Worm (Caenorhabditis elegans): ENCODE measurements around the gene aakb-1.

The aakb-1 gene

DNA sequence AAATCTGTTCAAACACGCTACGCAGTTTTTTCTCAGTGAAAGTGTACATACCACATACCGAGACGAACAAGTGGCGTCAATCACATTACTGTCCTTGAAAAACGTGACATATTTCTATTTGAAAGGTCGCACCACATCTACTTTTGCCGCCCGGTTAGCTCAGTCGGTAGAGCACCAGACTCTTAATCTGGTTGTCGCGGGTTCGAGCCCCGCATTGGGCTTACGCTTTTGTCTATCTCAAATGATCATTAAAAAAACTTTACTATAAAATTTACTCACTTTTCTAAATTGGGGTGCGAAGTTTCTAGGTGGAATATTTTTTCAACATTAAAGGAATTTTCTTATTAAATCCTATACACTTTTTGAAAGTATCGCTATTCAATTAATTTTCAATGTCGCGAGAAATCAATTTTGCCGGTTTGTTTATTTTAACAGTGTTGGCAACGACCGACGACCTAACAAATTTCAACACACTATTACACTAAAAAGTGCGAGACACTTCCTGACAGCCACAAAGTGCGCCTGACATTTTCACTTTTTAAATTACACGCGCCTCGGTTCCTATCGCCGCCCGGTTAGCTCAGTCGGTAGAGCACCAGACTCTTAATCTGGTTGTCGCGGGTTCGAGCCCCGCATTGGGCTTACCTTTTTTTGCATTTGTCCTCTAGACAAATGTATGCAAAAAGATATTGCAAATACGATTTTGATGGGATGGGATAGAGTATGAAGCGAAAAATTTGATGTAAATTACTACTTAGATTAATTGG is 25.2 kb upstream of the aakb-1 start (continued):
- TF ChIP-seq F10B5.3 (tag; optimal IDR thresholded peaks at IDR 0.05) (no peak), php-3 (GFP tag; IDR thresholded peaks at IDR 0.05) (peak; percentile 63), madf-5 (GFP tag; IDR thresholded peaks at IDR 0.05) (0 out of 4 replicates have a peak, but pooled peaks have one; percentile 45 to 80), pha-4 (GFP tag; IDR thresholded peaks at IDR 0.05) (peak; percentile 57; the same call in 1 of the 2 replicates), pha-4 (tag; optimal IDR thresholded peaks at IDR 0.05) (no peak), ceh-82 (tag; optimal IDR thresholded peaks at IDR 0.05) (no peak), Y75B8A.6 (GFP tag; IDR thresholded peaks at IDR 0.05) (no peak), Y5F2A.4 (GFP tag; optimal IDR thresholded peaks at IDR 0.05) (no peak), mxl-3 (GFP tag; optimal IDR thresholded peaks at IDR 0.05) (no peak), snpc-4 (tag; optimal IDR thresholded peaks at IDR 0.05) (no peak), spr-3 (GFP tag; optimal IDR thresholded peaks at IDR 0.05) (peak; percentile 2), F37D6.2 (tag; optimal IDR thresholded peaks at IDR 0.05) (no peak), nhr-25 (tag; optimal IDR thresholded peaks at IDR 0.05; ENCODE audit: borderline replicate concordance, insufficient read depth) (peak; percentile 44), hlh-30 (tag; optimal IDR thresholded peaks at IDR 0.05; ENCODE audit: insufficient read depth) (peak; percentile 42), fos-1 (tag; optimal IDR thresholded peaks at IDR 0.05) (no peak), hmg-1.1 (GFP tag; IDR thresholded peaks at IDR 0.05) (peak; percentile 65), nhr-102 (tag; optimal IDR thresholded peaks at IDR 0.05) (peak; percentile 42), lin-15B (tag; optimal IDR thresholded peaks at IDR 0.05) (no peak), nhr-237 (tag; optimal IDR thresholded peaks at IDR 0.05) (no peak), cey-2 (tag; optimal IDR thresholded peaks at IDR 0.05; ENCODE audit: borderline replicate concordance, insufficient read depth) (no peak), daf-16 (GFP tag; optimal IDR thresholded peaks at IDR 0.05) (peak; percentile 30 to 82), daf-16 (tag; optimal IDR thresholded peaks at IDR 0.05) (peak; percentile 36), arid-1 (GFP tag; conservative IDR thresholded peaks at IDR 0.05) (peak; percentile 81)

DNA sequence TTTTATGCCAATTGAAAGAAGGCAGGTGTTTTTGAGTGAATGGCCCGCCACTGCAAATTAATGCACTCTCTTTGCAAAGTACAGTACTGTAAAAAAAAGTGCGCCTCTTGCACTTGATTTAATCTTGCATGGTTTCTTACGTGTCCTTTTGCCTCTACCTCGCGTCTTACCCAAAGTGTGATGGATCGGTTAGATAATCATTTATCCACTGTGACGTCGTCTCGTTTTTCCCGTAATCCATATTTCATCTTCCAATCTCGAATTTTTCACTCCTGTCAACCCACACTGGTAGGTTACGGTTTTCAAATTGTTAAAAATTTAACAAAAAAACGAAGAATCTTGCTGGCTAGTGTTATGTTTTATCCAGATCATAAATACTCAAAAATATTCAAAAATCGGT is 18.9 kb upstream of the aakb-1 start:
- peak; percentile 28 for TF ChIP-seq nhr-48 (tag; optimal IDR thresholded peaks at IDR 0.05)
- TF ChIP-seq zfp-3 (GFP tag; conservative IDR thresholded peaks at IDR 0.05): no peak
- peak in 1 of 2 experiments; percentile 70 for TF ChIP-seq unc-62 (GFP tag; optimal IDR thresholded peaks at IDR 0.05 in 1 of 2)
- no peak for TF ChIP-seq unc-62 (tag; optimal IDR thresholded peaks at IDR 0.05)

DNA sequence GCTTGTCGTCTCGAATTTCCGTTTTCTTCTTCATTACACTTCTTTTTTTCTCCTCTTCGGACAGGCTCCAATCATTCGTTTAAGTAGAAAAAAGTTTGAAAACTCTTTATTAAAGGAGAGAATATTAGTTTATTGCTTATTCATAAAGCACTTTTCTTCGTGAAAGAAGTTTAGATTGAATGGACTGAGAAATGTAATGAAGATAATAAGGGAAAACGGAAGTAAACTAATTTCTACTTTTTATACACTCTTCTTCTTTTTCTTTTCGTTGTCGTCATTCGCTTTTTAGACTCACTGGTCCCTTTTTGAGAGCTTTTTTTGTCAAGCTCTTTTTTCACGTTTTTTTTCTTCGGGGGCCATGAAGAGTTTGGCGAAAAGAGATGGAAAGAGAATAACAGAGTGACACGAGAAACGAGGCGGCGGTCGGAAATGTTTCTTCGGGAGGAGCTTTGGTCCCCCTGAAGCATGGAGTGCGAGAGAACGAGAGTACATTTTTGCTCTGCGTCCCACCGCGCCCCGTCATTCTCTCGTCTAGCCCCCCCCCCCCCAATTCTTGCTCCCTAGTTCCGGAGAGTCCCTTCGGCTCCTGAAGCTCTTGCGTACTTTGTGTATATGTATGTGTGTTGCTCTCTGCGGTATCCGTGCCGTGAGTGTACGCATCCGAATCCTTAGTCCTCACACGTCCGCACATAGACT is 16.3 kb upstream of the aakb-1 start:
- no peak for TF ChIP-seq nhr-42 (GFP tag; IDR thresholded peaks at IDR 0.05)
- TF ChIP-seq ceh-82 (tag; optimal IDR thresholded peaks at IDR 0.05): no peak
- TF ChIP-seq lin-15B (tag; optimal IDR thresholded peaks at IDR 0.05): no peak
- peak; percentile 89 for TF ChIP-seq ces-1 (GFP tag; optimal IDR thresholded peaks at IDR 0.05)
- peak in 1 of 2 experiments; percentile 25 for TF ChIP-seq hif-1 (tag; optimal IDR thresholded peaks at IDR 0.05)
- peak; percentile 43 for TF ChIP-seq rbr-2 (tag; optimal IDR thresholded peaks at IDR 0.05)
- TF ChIP-seq fkh-10 (GFP tag; optimal IDR thresholded peaks at IDR 0.05): peak; percentile 61
- no peak for TF ChIP-seq ceh-44 (GFP tag; IDR thresholded peaks at IDR 0.05)
- TF ChIP-seq hlh-11 (tag; optimal IDR thresholded peaks at IDR 0.05): peak; percentile 66
- no peak for TF ChIP-seq daf-19 (GFP tag; conservative IDR thresholded peaks at IDR 0.05)
- TF ChIP-seq tra-1 (GFP tag; IDR thresholded peaks at IDR 0.05): peak; percentile 43; the same call in 1 of the 2 replicates
- TF ChIP-seq mxl-3 (GFP tag; optimal IDR thresholded peaks at IDR 0.05): peak; percentile 23
- TF ChIP-seq daf-8 (GFP tag; IDR thresholded peaks at IDR 0.05): no peak
- TF ChIP-seq hlh-30 (tag; optimal IDR thresholded peaks at IDR 0.05; ENCODE audit: insufficient read depth): peak; percentile 20
- TF ChIP-seq dmd-6 (GFP tag; IDR thresholded peaks at IDR 0.05): peak; percentile 41
- TF ChIP-seq T26A8.4 (GFP tag; IDR thresholded peaks at IDR 0.05): 0 out of 2 replicates have a peak, but pooled peaks have one; percentile 22
- peak in 1 of 2 experiments; percentile 98 for TF ChIP-seq unc-62 (GFP tag; optimal IDR thresholded peaks at IDR 0.05 in 1 of 2)
- no peak for TF ChIP-seq unc-62 (tag; optimal IDR thresholded peaks at IDR 0.05)
- 0 out of 2 replicates have a peak, but pooled peaks have one; percentile 13 for TF ChIP-seq lin-1 (GFP tag; IDR thresholded peaks at IDR 0.05)
- no peak for TF ChIP-seq ZK337.2 (GFP tag; IDR thresholded peaks at IDR 0.05)
- TF ChIP-seq mdl-1 (tag; optimal IDR thresholded peaks at IDR 0.05): peak; percentile 42 to 69
- peak; percentile 73 for TF ChIP-seq hmg-1.1 (GFP tag; IDR thresholded peaks at IDR 0.05)
- no peak for TF ChIP-seq nhr-237 (tag; optimal IDR thresholded peaks at IDR 0.05)
- no peak for TF ChIP-seq madf-9 (GFP tag; conservative IDR thresholded peaks at IDR 0.05)
- no peak for TF ChIP-seq jun-1 (tag; optimal IDR thresholded peaks at IDR 0.05)
